Fruit fly (Drosophila melanogaster): ENCODE data around the gene kuz.

Gene kuz

dm6 chr2L:13514945-13515687 lies 34.8 kb upstream of the kuz start (continued):
- TF ChIP-seq phol (tag; optimal IDR thresholded peaks at IDR 0.05) = peak; percentile 85
- peak; percentile 26 for TF ChIP-seq CG13775 (GFP tag; optimal IDR thresholded peaks at IDR 0.05)
- no peak for TF ChIP-seq MTF-1 (GFP tag; optimal IDR thresholded peaks at IDR 0.05; ENCODE audit: borderline replicate concordance)
- TF ChIP-seq disco-r (GFP tag; optimal IDR thresholded peaks at IDR 0.05) = peak; percentile 71
- peak; percentile 83 for TF ChIP-seq CG33213 (GFP tag; optimal IDR thresholded peaks at IDR 0.05)
- peak; percentile 72 for TF ChIP-seq CG18764 (GFP tag; optimal IDR thresholded peaks at IDR 0.05)
- TF ChIP-seq Camta (GFP tag; optimal IDR thresholded peaks at IDR 0.05) = peak; percentile 84
- no peak for TF ChIP-seq CG7745 (tag; optimal IDR thresholded peaks at IDR 0.05)
- no peak for TF ChIP-seq CG15479 (GFP tag; optimal IDR thresholded peaks at IDR 0.05)
- no peak for TF ChIP-seq CG4707 (GFP tag; optimal IDR thresholded peaks at IDR 0.05)
- TF ChIP-seq CG1024 (GFP tag; IDR thresholded peaks at IDR 0.05) = no peak; the same call in 1 of the 2 replicates
- peak; percentile 54 for TF ChIP-seq pum (GFP tag; optimal IDR thresholded peaks at IDR 0.05)
- peak; percentile 67 for TF ChIP-seq H2.0 (GFP tag; IDR thresholded peaks at IDR 0.05)
- peak; percentile 75 for TF ChIP-seq CG32772 (GFP tag; IDR thresholded peaks at IDR 0.05)
- peak; percentile 51; the same call in 1 of the 2 replicates for TF ChIP-seq Poxn (GFP tag; IDR thresholded peaks at IDR 0.05)
- peak; percentile 66 for TF ChIP-seq CG17802 (tag; optimal IDR thresholded peaks at IDR 0.05)
- peak; percentile 84 for TF ChIP-seq ERR (GFP tag; optimal IDR thresholded peaks at IDR 0.05)
- TF ChIP-seq CG14441 (GFP tag; IDR thresholded peaks at IDR 0.05) = peak; percentile 88
- no peak for TF ChIP-seq wek (GFP tag; optimal IDR thresholded peaks at IDR 0.05)
- peak; percentile 78 for TF ChIP-seq Dad (GFP tag; optimal IDR thresholded peaks at IDR 0.05)
- TF ChIP-seq ab (GFP tag; optimal IDR thresholded peaks at IDR 0.05) = no peak
- TF ChIP-seq CG14050 (GFP tag; IDR thresholded peaks at IDR 0.05) = peak; percentile 68
- TF ChIP-seq CG3163 (GFP tag; optimal IDR thresholded peaks at IDR 0.05) = peak; percentile 62
- peak; percentile 81 for TF ChIP-seq stc (GFP tag; IDR thresholded peaks at IDR 0.05)
- peak; percentile 53 for TF ChIP-seq vvl (GFP tag; IDR thresholded peaks at IDR 0.05)
- peak; percentile 72; the same call in 1 of the 2 replicates for TF ChIP-seq CG32767 (GFP tag; IDR thresholded peaks at IDR 0.05)
- peak; percentile 83 for TF ChIP-seq CG14014 (GFP tag; IDR thresholded peaks at IDR 0.05)
- peak; percentile 66 for TF ChIP-seq CG1603 (tag; optimal IDR thresholded peaks at IDR 0.05)
- TF ChIP-seq Sry-δ (GFP tag; optimal IDR thresholded peaks at IDR 0.05) = peak; percentile 54
- TF ChIP-seq CG10209 (GFP tag; optimal IDR thresholded peaks at IDR 0.05) = peak; percentile 3

dm6 chr2L:13515688-13516037 lies 34.3 kb upstream of the kuz start:
- TF ChIP-seq Ets65A (GFP tag) (peak; percentile 70), ewg (GFP tag; optimal IDR thresholded peaks at IDR 0.05) (no peak)

dm6 chr2L:13521807-13522206 lies 28.1 kb upstream of the kuz start:
- TF ChIP-seq row (GFP tag; IDR thresholded peaks at IDR 0.05) (peak; percentile 31; the same call in 1 of the 3 replicates), ranshi (GFP tag; IDR thresholded peaks at IDR 0.05) (no peak)

- no peak for TF ChIP-seq Ptx1 (GFP tag; IDR thresholded peaks at IDR 0.05)
- TF ChIP-seq zen (tag; optimal IDR thresholded peaks at IDR 0.05) = peak; percentile 15
Observed at dm6 chr2L:13527541-13527940, 22.4 kb upstream of the kuz start, which contains the start of gene CG33640. Gene CG33640, plus strand, starts transcription at chr2L:13527841.
